Worm (Caenorhabditis elegans): ENCODE data around the gene C50D2.7.

Gene C50D2.7

DNA sequence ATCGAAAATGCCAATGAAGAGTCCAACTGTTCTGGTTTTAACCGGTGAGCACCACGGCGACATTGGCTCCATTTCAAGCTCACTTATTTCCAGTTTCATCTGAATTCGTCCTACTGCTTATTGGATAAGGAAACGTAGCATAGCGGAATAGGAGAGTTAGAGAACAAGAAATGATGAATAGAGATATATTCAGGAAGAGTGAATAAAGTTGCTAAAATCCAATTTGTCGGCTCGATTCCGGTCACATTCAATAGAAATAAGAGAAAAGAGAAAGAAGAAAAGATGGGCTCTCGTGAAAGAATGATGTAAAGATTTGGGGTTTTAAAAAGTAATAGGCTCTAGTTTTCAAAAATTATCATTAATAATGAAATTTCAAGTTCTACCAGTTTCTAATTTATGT lies 21.7 kb downstream of the C50D2.7 start:
- TF ChIP-seq B0035.1 (tag; optimal IDR thresholded peaks at IDR 0.05) (no peak), lin-26 (GFP tag; IDR thresholded peaks at IDR 0.05) (no peak), zim-3 (tag; optimal IDR thresholded peaks at IDR 0.05) (no peak), akir-1 (GFP tag; optimal IDR thresholded peaks at IDR 0.05) (no peak), ztf-3 (GFP tag; optimal IDR thresholded peaks at IDR 0.05) (no peak), ceh-40 (GFP tag; IDR thresholded peaks at IDR 0.05) (no peak), ccch-3 (GFP tag; optimal IDR thresholded peaks at IDR 0.05) (no peak), unc-62 (GFP tag; optimal IDR thresholded peaks at IDR 0.05) (no peak), lsl-1 (GFP tag; optimal IDR thresholded peaks at IDR 0.05) (no peak), athp-1 (tag; optimal IDR thresholded peaks at IDR 0.05) (no peak), B0336.3 (GFP tag; IDR thresholded peaks at IDR 0.05) (no peak)

DNA sequence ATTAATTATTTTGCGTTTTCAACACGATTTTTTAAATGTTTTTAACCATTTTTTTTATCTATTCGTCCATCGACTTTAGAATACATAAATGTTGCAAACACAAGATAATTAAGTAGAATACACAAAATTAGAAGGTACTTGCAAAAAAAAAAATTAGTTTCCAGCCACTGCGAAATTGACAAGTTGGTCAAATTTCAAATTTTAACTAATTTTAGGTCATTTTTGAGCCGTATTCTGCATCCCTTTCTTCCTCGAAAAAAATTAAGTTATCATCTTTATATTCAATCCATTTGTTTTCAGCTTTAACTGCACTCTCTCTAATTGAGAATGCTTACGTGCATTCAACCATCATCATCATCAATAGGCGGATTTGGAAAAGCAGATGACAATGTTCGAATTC lies 25.7 kb downstream of the C50D2.7 start, which contains the start of gene egl-26:
Gene egl-26, plus strand, starts transcription at position 301 of the 400 bp plus-strand sequence.
- TF ChIP-seq ceh-91 (GFP tag; IDR thresholded peaks at IDR 0.05) (no peak), dpl-1 (GFP tag; optimal IDR thresholded peaks at IDR 0.05) (no peak), K11D2.4 (GFP tag; IDR thresholded peaks at IDR 0.05) (no peak), athp-1 (tag; optimal IDR thresholded peaks at IDR 0.05) (no peak), mcd-1 (GFP tag; IDR thresholded peaks at IDR 0.05) (no peak), mxl-1 (tag; optimal IDR thresholded peaks at IDR 0.05) (no peak), somi-1 (GFP tag; optimal IDR thresholded peaks at IDR 0.05) (no peak), ZK185.1 (tag; optimal IDR thresholded peaks at IDR 0.05; ENCODE audit: poor library complexity, severe bottlenecking) (no peak), madf-3 (GFP tag; IDR thresholded peaks at IDR 0.05) (no peak), madf-6 (GFP tag; IDR thresholded peaks at IDR 0.05) (no peak), nhr-120 (GFP tag; IDR thresholded peaks at IDR 0.05) (no peak), lsl-1 (GFP tag; optimal IDR thresholded peaks at IDR 0.05) (no peak), ceh-79 (tag; optimal IDR thresholded peaks at IDR 0.05) (no peak), fkh-3 (tag; optimal IDR thresholded peaks at IDR 0.05) (no peak), ztf-26 (tag; optimal IDR thresholded peaks at IDR 0.05) (no peak), aptf-3 (GFP tag; IDR thresholded peaks at IDR 0.05) (no peak), Y79H2A.3 (GFP tag; conservative IDR thresholded peaks at IDR 0.05) (no peak), ztf-6 (GFP tag; IDR thresholded peaks at IDR 0.05) (no peak)

DNA sequence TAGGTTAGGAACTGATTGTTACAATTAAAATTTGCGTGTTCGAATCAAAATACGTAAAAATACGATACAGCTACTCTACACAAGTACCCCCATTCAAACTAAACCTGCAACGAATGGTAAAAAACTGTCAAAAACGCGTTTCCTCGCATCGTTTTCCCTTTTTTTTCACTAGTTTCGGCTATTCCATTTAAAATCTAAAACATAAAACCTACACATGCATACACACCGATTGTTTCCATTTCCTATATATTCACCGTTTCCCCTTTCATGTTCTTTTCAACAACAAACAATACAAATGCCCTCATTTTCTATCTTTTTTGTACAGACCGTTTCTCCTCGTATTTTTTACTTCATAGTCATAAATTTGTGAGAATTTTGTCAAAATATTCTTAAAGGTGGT lies 26.3 kb downstream of the C50D2.7 start:
- TF ChIP-seq F22D6.2 (tag; optimal IDR thresholded peaks at IDR 0.05): no peak

DNA sequence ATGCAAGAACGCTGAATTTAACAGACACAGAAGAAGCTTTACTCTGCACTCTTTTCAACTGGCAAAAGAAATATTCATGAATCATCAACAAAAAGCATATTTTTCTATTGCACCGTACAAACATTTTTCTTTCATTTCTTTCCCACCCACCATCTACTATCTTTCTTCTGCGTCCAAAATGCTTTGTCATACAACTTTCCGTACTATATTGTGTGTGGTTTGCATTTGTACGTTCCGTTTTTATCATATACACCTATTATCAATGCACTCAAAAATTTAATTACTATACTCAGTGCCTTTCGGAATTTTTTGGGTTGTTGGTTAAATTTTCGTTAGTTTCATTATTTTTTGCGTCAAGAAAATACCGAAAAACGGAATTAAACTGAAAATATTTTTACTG lies 27.4 kb downstream of the C50D2.7 start:
- TF ChIP-seq F55B11.4 (tag; optimal IDR thresholded peaks at IDR 0.05; ENCODE audit: borderline replicate concordance, insufficient read depth) (no peak), C17E4.6 (GFP tag; IDR thresholded peaks at IDR 0.05) (no peak), him-1 (tag; optimal IDR thresholded peaks at IDR 0.05) (no peak), B0336.3 (GFP tag; IDR thresholded peaks at IDR 0.05) (no peak), K12H6.12 (tag; optimal IDR thresholded peaks at IDR 0.05) (no peak), nhr-80 (tag; optimal IDR thresholded peaks at IDR 0.05) (no peak), ccch-3 (GFP tag; optimal IDR thresholded peaks at IDR 0.05) (no peak), lin-40 (tag; optimal IDR thresholded peaks at IDR 0.05) (no peak), lin-54 (GFP tag; optimal IDR thresholded peaks at IDR 0.05) (no peak), madf-10 (tag; optimal IDR thresholded peaks at IDR 0.05) (no peak), attf-3 (GFP tag; conservative IDR thresholded peaks at IDR 0.05) (no peak), ztf-26 (tag; optimal IDR thresholded peaks at IDR 0.05) (no peak), ztf-3 (GFP tag; optimal IDR thresholded peaks at IDR 0.05) (no peak), ceh-27 (GFP tag; optimal IDR thresholded peaks at IDR 0.05) (no peak), Y95B8A.8 (GFP tag; IDR thresholded peaks at IDR 0.05) (no peak), hrde-1 (tag; optimal IDR thresholded peaks at IDR 0.05; ENCODE audit: borderline replicate concordance) (no peak)

All from whole organism, young adult.